Worm (Caenorhabditis elegans): Measurements from ENCODE around the gene F54H12.5.

- TF ChIP-seq dao-5 (tag; optimal IDR thresholded peaks at IDR 0.05) = no peak
- TF ChIP-seq W03F9.2 (tag; optimal IDR thresholded peaks at IDR 0.05) = no peak
These were observed 5.3 kb upstream of the F54H12.5 start for ce11 chrIII:7977224-7977623.
